Fruit fly (Drosophila melanogaster) S2 (cell line): ENCODE results near the gene Uch-L5.

Source experiments
- CG8478 ChIP-seq: fragments of >200 bp; optimal IDR thresholded peaks from 2 replicates; lab custom pipeline; 2018
- CTCF ChIP-seq, 2 experiments: fragments of >200 bp; optimal IDR thresholded peaks; 2 replicates each; lab custom pipeline; 2018

dm6 chr3L:9487586-9487985 lies 10.8 kb upstream of the Uch-L5 start, which contains the start of gene pall:
- TF ChIP-seq CTCF (optimal IDR thresholded peaks at IDR 0.05; lab: Kevin White, UChicago) (peak in 1 of 2 experiments; percentile 6), CG8478 (lab: Kevin White, UChicago) (no peak)
